Fruit fly (Drosophila melanogaster) whole organism, wandering third instar larva: Measurements from ENCODE around the gene Pex2.

ENCODE experiments used
- Abd-B ChIP-seq: fragments of >200 bp; optimal IDR thresholded peaks from 2 replicates; lab custom pipeline; 2017; ENCODE audit warnings: missing biosample characterization, missing genetic modification characterization
- CG32264 ChIP-seq: fragments of 200-800 bp; sonication (Bioruptor generic); optimal IDR thresholded peaks from 2 replicates; lab custom pipeline; 2016; ENCODE audit warnings: missing biosample characterization, missing genetic modification characterization
- CG9705 ChIP-seq: fragments of 200-800 bp; sonication (Bioruptor generic); optimal IDR thresholded peaks from 2 replicates; lab custom pipeline; 2018; ENCODE audit warnings: missing biosample characterization, mild to moderate bottlenecking, missing genetic modification characterization
- CrebA ChIP-seq: fragments of 200-800 bp; sonication (Bioruptor generic); optimal IDR thresholded peaks from 2 replicates; lab custom pipeline; 2016; ENCODE audit warnings: missing biosample characterization, mild to moderate bottlenecking, missing genetic modification characterization, borderline replicate concordance
- Dfd ChIP-seq: fragments of >200 bp; optimal IDR thresholded peaks from 2 replicates; lab custom pipeline; 2017; ENCODE audit warnings: missing biosample characterization, missing genetic modification characterization
- Dif ChIP-seq: fragments of 200-275, 200-300 bp; sonication (Bioruptor generic); optimal IDR thresholded peaks from 2 replicates; lab custom pipeline; 2018; ENCODE audit warnings: missing biosample characterization, missing genetic modification characterization; ENCODE audit not compliant: partially characterized antibody
- GATAd ChIP-seq: sonication (Bioruptor generic); optimal IDR thresholded peaks from 2 replicates; lab custom pipeline; 2016; ENCODE audit warnings: missing biosample characterization, missing genetic modification characterization
- HLH106 ChIP-seq: fragments of 200-800 bp; optimal IDR thresholded peaks from 3 replicates; lab custom pipeline; 2019; ENCODE audit warnings: missing biosample characterization, mild to moderate bottlenecking, missing genetic modification characterization, moderate library complexity
- Hnf4 ChIP-seq: fragments of 200-800 bp; sonication (Bioruptor generic); optimal IDR thresholded peaks from 2 replicates; lab custom pipeline; 2016; ENCODE audit warnings: missing biosample characterization, mild to moderate bottlenecking, missing genetic modification characterization
- Hr78 ChIP-seq: fragments of >200 bp; optimal IDR thresholded peaks from 2 replicates; lab custom pipeline; 2017; ENCODE audit warnings: missing biosample characterization, missing genetic modification characterization
- Hr83 ChIP-seq: fragments of 200-300 bp; sonication (Bioruptor generic); optimal IDR thresholded peaks from 2 replicates; lab custom pipeline; 2016; ENCODE audit warnings: missing biosample characterization, mild to moderate bottlenecking, missing genetic modification characterization, moderate library complexity; ENCODE audit not compliant: poor library complexity, severe bottlenecking
- Jra ChIP-seq: sonication (Bioruptor generic); optimal IDR thresholded peaks from 2 replicates; lab custom pipeline; 2016; ENCODE audit warnings: missing biosample characterization, missing genetic modification characterization
- Mio ChIP-seq: sonication (Bioruptor generic); optimal IDR thresholded peaks from 2 replicates; lab custom pipeline; 2016; ENCODE audit warnings: missing biosample characterization, missing genetic modification characterization
- Myc ChIP-seq: fragments of >200 bp; optimal IDR thresholded peaks from 2 replicates; lab custom pipeline; 2017
- N ChIP-seq: fragments of >200 bp; optimal IDR thresholded peaks from 2 replicates; lab custom pipeline; 2018; ENCODE audit warnings: missing biosample characterization, missing external identifiers, missing genetic modification characterization
- OdsH ChIP-seq: fragments of 200-800 bp; sonication (Bioruptor generic); optimal IDR thresholded peaks from 2 replicates; lab custom pipeline; 2016; ENCODE audit warnings: missing biosample characterization, mild to moderate bottlenecking, missing genetic modification characterization
- Rel ChIP-seq, 2 experiments: fragments of 200-800 bp; sonication (Bioruptor generic) in 1 of 2; optimal IDR thresholded peaks; 2 replicates in 1 of 2; 3 replicates in 1 of 2; lab custom pipeline; 2016 to 2019; ENCODE audit warnings: mild to moderate bottlenecking in 2 of 2, missing biosample characterization in 2 of 2, missing genetic modification characterization in 2 of 2, moderate library complexity in 1 of 2
- Sp1 ChIP-seq: fragments of 200-800 bp; sonication (Bioruptor generic); optimal IDR thresholded peaks from 3 replicates; lab custom pipeline; 2019; ENCODE audit warnings: missing biosample characterization, mild to moderate bottlenecking, missing genetic modification characterization, moderate library complexity
- Vsx2 ChIP-seq: fragments of 200-300, 225-300 bp; sonication (Bioruptor generic); optimal IDR thresholded peaks from 2 replicates; lab custom pipeline; 2018; ENCODE audit warnings: missing biosample characterization, missing genetic modification characterization; ENCODE audit not compliant: partially characterized antibody
- br ChIP-seq: fragments of 200-800 bp; sonication (Bioruptor generic); optimal IDR thresholded peaks from 2 replicates; lab custom pipeline; 2016; ENCODE audit warnings: missing biosample characterization, missing genetic modification characterization
- brk ChIP-seq: fragments of 200-800 bp; sonication (Bioruptor generic); optimal IDR thresholded peaks from 2 replicates; lab custom pipeline; 2016; ENCODE audit warnings: missing biosample characterization, mild to moderate bottlenecking, missing genetic modification characterization
- dl ChIP-seq, 2 experiments: fragments of 175-275, 200-275 bp in 1 of 2; fragments of 200-275 bp in 1 of 2; sonication (Bioruptor generic); optimal IDR thresholded peaks; lab custom pipeline; 2018; ENCODE audit warnings: mild to moderate bottlenecking in 2 of 2, missing biosample characterization in 2 of 2, missing genetic modification characterization in 2 of 2, moderate library complexity in 2 of 2; ENCODE audit not compliant: partially characterized antibody in 2 of 2, insufficient read depth in 1 of 2
- dmrt93B ChIP-seq: fragments of 200-800 bp; sonication (Bioruptor generic); optimal IDR thresholded peaks from 2 replicates; lab custom pipeline; 2018; ENCODE audit warnings: missing biosample characterization, mild to moderate bottlenecking, missing genetic modification characterization
- dsf ChIP-seq: sonication (Bioruptor generic); optimal IDR thresholded peaks from 2 replicates; lab custom pipeline; 2016; ENCODE audit warnings: missing biosample characterization, missing genetic modification characterization, borderline replicate concordance
- ey ChIP-seq: fragments of 200-800 bp; sonication (Bioruptor generic); optimal IDR thresholded peaks from 2 replicates; lab custom pipeline; 2016; ENCODE audit warnings: missing biosample characterization, missing genetic modification characterization
- foxo ChIP-seq, 2 experiments: fragments of 200-800 bp; sonication (Bioruptor generic); optimal IDR thresholded peaks; 2 replicates in 1 of 2; 3 replicates in 1 of 2; lab custom pipeline; 2016 to 2017; ENCODE audit warnings: missing biosample characterization in 2 of 2, missing genetic modification characterization in 2 of 2
- fru ChIP-seq: fragments of 200-800 bp; sonication (Bioruptor generic); optimal IDR thresholded peaks from 3 replicates; lab custom pipeline; 2016; ENCODE audit warnings: missing biosample characterization, mild to moderate bottlenecking, missing genetic modification characterization
- h ChIP-seq: fragments of 200-800 bp; sonication (Bioruptor generic); optimal IDR thresholded peaks from 3 replicates; lab custom pipeline; 2016; ENCODE audit warnings: missing biosample characterization, mild to moderate bottlenecking, missing genetic modification characterization
- jim ChIP-seq: fragments of 175-275, 200-325 bp; sonication (Bioruptor generic); optimal IDR thresholded peaks from 2 replicates; lab custom pipeline; 2016; ENCODE audit warnings: missing biosample characterization, mild to moderate bottlenecking, missing genetic modification characterization
- lola ChIP-seq: fragments of >200 bp; optimal IDR thresholded peaks from 2 replicates; lab custom pipeline; 2017; ENCODE audit warnings: missing biosample characterization, missing genetic modification characterization
- pan ChIP-seq: fragments of >200 bp; optimal IDR thresholded peaks from 2 replicates; lab custom pipeline; 2017
- psq ChIP-seq: fragments of 200-800 bp; sonication (Bioruptor generic); optimal IDR thresholded peaks from 3 replicates; lab custom pipeline; 2017; ENCODE audit warnings: missing biosample characterization, mild to moderate bottlenecking, missing genetic modification characterization, moderate library complexity
- rgr ChIP-seq: fragments of 200-800 bp; sonication (Bioruptor generic); optimal IDR thresholded peaks from 3 replicates; lab custom pipeline; 2016; ENCODE audit warnings: missing biosample characterization, mild to moderate bottlenecking, missing genetic modification characterization
- sage ChIP-seq: fragments of 200-800 bp; sonication (Bioruptor generic); optimal IDR thresholded peaks from 2 replicates; lab custom pipeline; 2016; ENCODE audit warnings: missing biosample characterization, mild to moderate bottlenecking, missing genetic modification characterization
- sv ChIP-seq: fragments of 200-800 bp; sonication (Bioruptor generic); optimal IDR thresholded peaks from 3 replicates; lab custom pipeline; 2016; ENCODE audit warnings: missing biosample characterization, missing genetic modification characterization
- tai ChIP-seq: sonication (Bioruptor generic); optimal IDR thresholded peaks from 2 replicates; lab custom pipeline; 2016; ENCODE audit warnings: missing biosample characterization, missing genetic modification characterization
- usp ChIP-seq: fragments of >200 bp; optimal IDR thresholded peaks from 2 replicates; lab custom pipeline; 2017; ENCODE audit warnings: missing biosample characterization, missing genetic modification characterization
- woc ChIP-seq: sonication (Bioruptor generic); optimal IDR thresholded peaks from 2 replicates; lab custom pipeline; 2016; ENCODE audit warnings: missing biosample characterization, mild to moderate bottlenecking, missing genetic modification characterization

Gene Pex2

DNA sequence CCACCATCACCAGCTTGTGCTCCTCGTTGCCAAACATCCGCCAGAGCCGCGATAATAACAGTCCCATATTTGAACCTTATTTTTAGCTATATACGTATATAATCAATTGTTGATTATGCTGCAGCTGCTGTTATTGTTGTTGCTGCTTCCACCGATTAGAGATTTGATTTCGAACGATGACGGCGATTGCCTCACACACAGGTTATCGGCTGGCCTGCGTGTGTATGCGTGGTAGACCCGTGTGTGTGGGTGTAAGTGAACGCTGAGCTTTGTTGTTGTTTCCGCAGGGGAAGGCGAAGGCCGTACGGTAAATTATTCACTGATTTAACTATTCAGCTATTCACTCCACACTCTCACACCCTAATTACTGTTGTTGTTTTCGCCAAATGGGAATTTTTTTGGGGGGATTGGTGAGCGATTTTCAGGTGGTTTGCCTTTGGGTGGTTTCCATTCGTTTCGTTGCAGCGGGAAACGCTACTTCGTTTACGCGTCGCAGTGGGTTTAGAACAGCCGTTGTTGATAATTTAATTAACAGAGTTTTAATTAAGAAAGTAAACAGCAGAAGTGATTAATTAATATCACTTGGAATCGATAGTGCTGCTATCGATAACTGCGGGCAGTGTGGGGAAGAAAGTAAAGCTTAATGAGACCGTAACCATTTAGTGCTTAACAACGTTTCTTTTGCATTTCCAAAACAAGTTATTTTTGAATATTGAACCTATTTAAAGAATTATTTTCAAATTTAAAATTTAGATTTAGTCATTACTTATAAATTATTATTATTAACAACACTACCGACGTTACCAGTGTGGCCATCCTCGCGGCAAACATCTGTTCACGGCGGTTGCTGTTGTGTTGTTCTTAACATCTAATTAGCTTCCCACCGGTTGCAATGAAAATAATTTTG lies 39.4 kb upstream of the Pex2 start, which contains the start of the genes Arl5 and CG13671 (continued):
- TF ChIP-seq Dif (GFP tag; lab: Kevin White, UChicago) (no peak), rgr (GFP tag; lab: Kevin White, UChicago) (peak; percentile 89)

DNA sequence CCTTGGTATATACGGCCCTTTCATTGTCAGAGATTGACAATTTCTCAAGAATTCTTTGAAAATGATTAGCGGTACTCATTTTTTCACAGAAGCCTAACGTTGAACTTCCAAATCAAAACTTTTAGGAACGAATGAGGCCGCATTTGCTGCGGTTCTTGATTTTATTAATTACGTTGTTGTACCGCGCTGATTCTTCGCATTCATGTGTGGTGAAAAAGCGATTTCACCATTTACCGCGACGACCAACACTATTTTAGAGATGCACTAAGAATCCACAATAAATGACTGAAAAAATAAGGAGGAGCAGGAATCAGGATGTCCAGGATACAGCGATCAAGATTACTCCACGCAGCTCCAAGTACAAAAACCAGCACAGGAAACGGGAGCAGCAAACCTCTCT lies 34.9 kb upstream of the Pex2 start, which contains the start of the genes CG7194 and Sbp2:
CG7194 (minus strand) TSS at position 148 of the 400 bp plus-strand sequence.
Sbp2 (plus strand) TSS at position 246 of the 400 bp plus-strand sequence.
- no peak for TF ChIP-seq N (GFP tag; lab: Kevin White, UChicago)
- TF ChIP-seq psq (GFP tag; lab: Kevin White, UChicago): peak; percentile 7
- TF ChIP-seq tai (GFP tag; lab: Kevin White, UChicago): no peak
- peak; percentile 27 for TF ChIP-seq Myc (lab: Kevin White, UChicago)
- no peak for TF ChIP-seq fru
- TF ChIP-seq foxo (GFP tag; optimal IDR thresholded peaks at IDR 0.05; lab: Kevin White, UChicago): no peak
- TF ChIP-seq Dfd (GFP tag; lab: Kevin White, UChicago): no peak
- peak; percentile 12 for TF ChIP-seq rgr (GFP tag; lab: Kevin White, UChicago)
- TF ChIP-seq h (GFP tag; lab: Kevin White, UChicago): no peak

dm6 chr3L:8306880-8307279 lies 32.0 kb upstream of the Pex2 start, which contains the start of gene Gr66a:
Gr66a (minus strand) TSS chr3L:8306980.
- TF ChIP-seq foxo (GFP tag; optimal IDR thresholded peaks at IDR 0.05; lab: Kevin White, UChicago) (no peak), h (GFP tag; lab: Kevin White, UChicago) (no peak), Dif (GFP tag; lab: Kevin White, UChicago) (no peak), dl (GFP tag; optimal IDR thresholded peaks at IDR 0.05; lab: Kevin White, UChicago; ENCODE audit: insufficient read depth in 1 of 2, partially characterized antibody in 2 of 2) (no peak), CG9705 (GFP tag; lab: Kevin White, UChicago) (no peak), woc (GFP tag; lab: Kevin White, UChicago) (no peak), tai (GFP tag; lab: Kevin White, UChicago) (no peak), Jra (GFP tag; lab: Kevin White, UChicago) (no peak)

DNA sequence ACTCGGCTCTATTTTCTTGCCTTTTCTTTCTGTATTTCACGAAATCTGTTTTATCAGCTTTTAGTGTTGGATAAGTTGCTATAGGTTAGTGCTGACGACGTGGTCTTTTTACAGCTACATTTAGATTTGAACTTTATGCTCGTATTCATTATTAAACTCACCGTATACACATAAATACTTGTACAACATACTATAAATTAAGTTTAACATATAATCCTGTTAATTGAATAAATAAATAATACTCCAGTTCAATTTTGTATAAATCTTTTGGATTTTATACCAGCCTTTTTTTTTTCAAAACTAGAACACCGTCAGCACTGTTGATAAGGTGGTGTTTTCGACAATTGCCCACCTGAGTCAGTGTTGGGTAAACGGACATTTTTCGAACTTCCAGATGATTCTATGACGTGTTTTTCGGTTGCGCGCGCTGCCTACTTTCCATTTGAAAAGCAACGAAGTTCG lies 29.9 kb upstream of the Pex2 start, which contains the start of gene BI-1:
BI-1 (minus strand) TSS at position 51 of the 462 bp plus-strand sequence.
- peak; percentile 68 for TF ChIP-seq Hnf4
- peak; percentile 64 for TF ChIP-seq brk (GFP tag; lab: Kevin White, UChicago)
- peak in 1 of 2 experiments; percentile 83 for TF ChIP-seq foxo (GFP tag; optimal IDR thresholded peaks at IDR 0.05; lab: Kevin White, UChicago)
- peak; percentile 79 for TF ChIP-seq Sp1 (GFP tag; lab: Kevin White, UChicago)
- no peak for TF ChIP-seq usp
- TF ChIP-seq Dfd (GFP tag; lab: Kevin White, UChicago): no peak
- TF ChIP-seq Mio: no peak
- TF ChIP-seq Abd-B (GFP tag; lab: Kevin White, UChicago): no peak
- no peak for TF ChIP-seq GATAd (GFP tag; lab: Kevin White, UChicago)
- peak; percentile 21 for TF ChIP-seq dsf (GFP tag; lab: Kevin White, UChicago)
- no peak for TF ChIP-seq pan (lab: Kevin White, UChicago)
- peak; percentile 69 for TF ChIP-seq CG9705 (GFP tag; lab: Kevin White, UChicago)
- peak; percentile 84 for TF ChIP-seq fru
- peak; percentile 63 for TF ChIP-seq Jra (GFP tag; lab: Kevin White, UChicago)
- peak; percentile 99 for TF ChIP-seq Myc (lab: Kevin White, UChicago)
- no peak for TF ChIP-seq CrebA
- TF ChIP-seq Vsx2: no peak
- TF ChIP-seq HLH106 (tag; lab: Kevin White, UChicago): peak; percentile 79
- peak; percentile 86 for TF ChIP-seq woc (GFP tag; lab: Kevin White, UChicago)
- TF ChIP-seq Dif (GFP tag; lab: Kevin White, UChicago): no peak
- TF ChIP-seq OdsH: peak; percentile 44
- TF ChIP-seq N (GFP tag; lab: Kevin White, UChicago): no peak
- TF ChIP-seq rgr (GFP tag; lab: Kevin White, UChicago): peak; percentile 78
- TF ChIP-seq Rel (GFP tag; optimal IDR thresholded peaks at IDR 0.05; lab: Kevin White, UChicago): no peak
- TF ChIP-seq Rel (tag; optimal IDR thresholded peaks at IDR 0.05; lab: Kevin White, UChicago): peak; percentile 56
- peak; percentile 69 for TF ChIP-seq br (GFP tag; lab: Kevin White, UChicago)
- peak; percentile 80 for TF ChIP-seq h (GFP tag; lab: Kevin White, UChicago)
- TF ChIP-seq tai (GFP tag; lab: Kevin White, UChicago): no peak
- no peak for TF ChIP-seq dmrt93B (GFP tag; lab: Kevin White, UChicago)
- peak; percentile 29 for TF ChIP-seq sv
- no peak for TF ChIP-seq CG32264 (GFP tag; lab: Kevin White, UChicago)
- TF ChIP-seq Hr83: no peak
- TF ChIP-seq ey: peak; percentile 25
- TF ChIP-seq lola (GFP tag; lab: Kevin White, UChicago): no peak
- TF ChIP-seq Hr78 (GFP tag; lab: Kevin White, UChicago): no peak
- peak; percentile 7 for TF ChIP-seq sage (GFP tag; lab: Kevin White, UChicago)
- peak; percentile 75 for TF ChIP-seq psq (GFP tag; lab: Kevin White, UChicago)
- TF ChIP-seq jim (GFP tag; lab: Kevin White, UChicago): no peak
